Fruit fly (Drosophila melanogaster) whole organism, embryonic: ENCODE data around the gene CG33664.

Experiments
- Abd-B ChIP-seq: fragments of 200-800 bp; sonication (Bioruptor generic); optimal IDR thresholded peaks from 2 replicates; lab custom pipeline; 2018; ENCODE audit warnings: missing biosample characterization, mild to moderate bottlenecking, missing genetic modification characterization, moderate library complexity
- Aef1 ChIP-seq: fragments of 200-800 bp; sonication (Bioruptor generic); IDR thresholded peaks from 3 replicates; pipeline ENCODE4 v1.3.6; 2022; ENCODE audit warnings: missing biosample characterization, missing genetic modification characterization
- Awh ChIP-seq: fragments of 200-800 bp; sonication (Bioruptor generic); IDR thresholded peaks from 2 replicates; pipeline ENCODE4, ENCODE4 v1.3.6; 2022; ENCODE audit warnings: missing biosample characterization, missing genetic modification characterization
- B-H1 ChIP-seq: fragments of 200-800 bp; sonication (Bioruptor generic); IDR thresholded peaks from 3 replicates; pipeline ENCODE4 v1.3.6; 2022; ENCODE audit warnings: missing biosample characterization, missing genetic modification characterization
- CG10209 ChIP-seq: fragments of 200-800 bp; sonication (Bioruptor generic); optimal IDR thresholded peaks from 3 replicates; lab custom pipeline; 2017; ENCODE audit warnings: missing biosample characterization, mild to moderate bottlenecking, missing genetic modification characterization, missing genetic modification reagents
- CG10267 ChIP-seq: fragments of 200-800 bp; sonication (Bioruptor generic); optimal IDR thresholded peaks from 2 replicates; lab custom pipeline; 2018; ENCODE audit warnings: missing biosample characterization, mild to moderate bottlenecking, missing genetic modification characterization, moderate library complexity
- CG11247 ChIP-seq: fragments of 200-800 bp; sonication (Bioruptor generic); IDR thresholded peaks from 2 replicates; pipeline ENCODE4 v1.3.6; 2022; ENCODE audit warnings: missing biosample characterization, missing genetic modification characterization
- CG11723 ChIP-seq: fragments of 200-800 bp; sonication (Bioruptor generic); optimal IDR thresholded peaks from 2 replicates; lab custom pipeline; 2017; ENCODE audit warnings: missing biosample characterization, mild to moderate bottlenecking, missing genetic modification characterization
- CG1233 ChIP-seq: fragments of 200-800 bp; sonication (Bioruptor generic); optimal IDR thresholded peaks from 4 replicates; lab custom pipeline; 2018; ENCODE audit warnings: missing biosample characterization, mild to moderate bottlenecking, missing genetic modification characterization
- CG12769 ChIP-seq: fragments of 200-800 bp; sonication (Bioruptor generic); optimal IDR thresholded peaks from 2 replicates; lab custom pipeline; 2019; ENCODE audit warnings: missing biosample characterization, mild to moderate bottlenecking, missing genetic modification characterization, moderate library complexity
- CG13894 ChIP-seq: fragments of 200-800 bp; sonication (Bioruptor generic); optimal IDR thresholded peaks from 3 replicates; lab custom pipeline; 2018; ENCODE audit warnings: missing biosample characterization, mild to moderate bottlenecking, missing genetic modification characterization, moderate library complexity
- CG14441 ChIP-seq: fragments of 200-800 bp; sonication (Bioruptor generic); IDR thresholded peaks from 2 replicates; pipeline ENCODE4 v1.3.6; 2022; ENCODE audit warnings: missing biosample characterization, missing genetic modification characterization
- CG18764 ChIP-seq: fragments of 200-800 bp; sonication (Bioruptor generic); optimal IDR thresholded peaks from 3 replicates; lab custom pipeline; 2016; ENCODE audit warnings: missing biosample characterization, missing genetic modification characterization
- CG30020 ChIP-seq: fragments of 200-800 bp; optimal IDR thresholded peaks from 2 replicates; lab custom pipeline; 2019; ENCODE audit warnings: missing biosample characterization, mild to moderate bottlenecking, missing genetic modification characterization, moderate library complexity
- CG30403 ChIP-seq: fragments of 200-800 bp; sonication (Bioruptor generic); optimal IDR thresholded peaks from 3 replicates; lab custom pipeline; 2016; ENCODE audit warnings: missing biosample characterization, missing genetic modification characterization
- CG31224 ChIP-seq: fragments of 200-800 bp; sonication (Bioruptor generic); IDR thresholded peaks from 2 replicates; pipeline ENCODE4 v1.3.6; 2022; ENCODE audit warnings: missing biosample characterization, missing genetic modification characterization
- CG31441 ChIP-seq: fragments of 200-800 bp; sonication (Bioruptor generic); IDR thresholded peaks from 2 replicates; pipeline ENCODE4 v1.3.6; 2022; ENCODE audit warnings: missing biosample characterization, missing genetic modification characterization
- CG4424 ChIP-seq: fragments of 200-800 bp; sonication (Bioruptor generic); optimal IDR thresholded peaks from 3 replicates; lab custom pipeline; 2016; ENCODE audit warnings: missing biosample characterization, missing genetic modification characterization
- CG4854 ChIP-seq: fragments of 200-800 bp; sonication (Bioruptor generic); optimal IDR thresholded peaks from 2 replicates; lab custom pipeline; 2016; ENCODE audit warnings: missing biosample characterization, missing genetic modification characterization, inconsistent platforms
- CG6854 ChIP-seq: fragments of 200-800 bp; sonication (Bioruptor generic); optimal IDR thresholded peaks from 3 replicates; lab custom pipeline; 2017; ENCODE audit warnings: missing biosample characterization, mild to moderate bottlenecking, missing genetic modification characterization
- CG7357 ChIP-seq: fragments of 200-800 bp; sonication (Bioruptor generic); IDR thresholded peaks from 3 replicates; pipeline ENCODE4 v1.3.6; 2022; ENCODE audit warnings: missing biosample characterization, missing genetic modification characterization
- CG7839 ChIP-seq: fragments of 200-800 bp; sonication (Bioruptor generic); optimal IDR thresholded peaks from 3 replicates; lab custom pipeline; 2018; ENCODE audit warnings: missing biosample characterization, mild to moderate bottlenecking, missing genetic modification characterization, moderate library complexity
- CG8765 ChIP-seq: fragments of 200-800 bp; sonication (Bioruptor generic); IDR thresholded peaks from 2 replicates; pipeline ENCODE4 v1.3.6; 2022; ENCODE audit warnings: missing biosample characterization, missing genetic modification characterization
- CrebB ChIP-seq: fragments of 200-800 bp; sonication (Bioruptor generic); optimal IDR thresholded peaks from 3 replicates; lab custom pipeline; 2018; ENCODE audit warnings: missing biosample characterization, mild to moderate bottlenecking, missing genetic modification characterization
- Doc2 ChIP-seq: fragments of 200-800 bp; sonication (Bioruptor generic); IDR thresholded peaks from 2 replicates; pipeline ENCODE4 v1.3.6; 2022; ENCODE audit warnings: missing biosample characterization, missing genetic modification characterization
- Doc3 ChIP-seq: fragments of 200-800 bp; sonication (Bioruptor generic); IDR thresholded peaks from 3 replicates; pipeline ENCODE4 v1.3.6; 2022; ENCODE audit warnings: missing biosample characterization, missing genetic modification characterization; ENCODE audit not compliant: partially characterized antibody
- Dref ChIP-seq: fragments of 200-800 bp; sonication (Bioruptor generic); IDR thresholded peaks from 2 replicates; pipeline ENCODE4 v1.3.6; 2022; ENCODE audit warnings: missing biosample characterization, missing genetic modification characterization
- Drgx ChIP-seq: fragments of 200-800 bp; sonication (Bioruptor generic); IDR thresholded peaks from 2 replicates; pipeline ENCODE4 v1.3.6; 2022; ENCODE audit warnings: missing biosample characterization, missing genetic modification characterization
- Eip74EF ChIP-seq, 2 experiments: fragments of 200-800 bp in 1 of 2; fragments of >200 bp in 1 of 2; sonication (Bioruptor generic) in 1 of 2; optimal IDR thresholded peaks; 2 replicates each; lab custom pipeline; 2017 to 2019; ENCODE audit warnings: missing biosample characterization in 2 of 2, missing genetic modification characterization in 2 of 2, mild to moderate bottlenecking in 1 of 2, moderate library complexity in 1 of 2
- Hsf ChIP-seq: fragments of 200-800 bp; sonication (Bioruptor generic); optimal IDR thresholded peaks from 3 replicates; lab custom pipeline; 2016; ENCODE audit warnings: missing biosample characterization, missing genetic modification characterization
- NFAT ChIP-seq: fragments of 200-800 bp; sonication (Bioruptor generic); IDR thresholded peaks from 2 replicates; pipeline ENCODE4 v1.3.6; 2022; ENCODE audit warnings: missing biosample characterization, missing genetic modification characterization
- Oli ChIP-seq: fragments of 200-800 bp; sonication (Bioruptor generic); optimal IDR thresholded peaks from 2 replicates; lab custom pipeline; 2018; ENCODE audit warnings: missing biosample characterization, mild to moderate bottlenecking, missing genetic modification characterization, moderate library complexity
- Rx ChIP-seq: fragments of 200-800 bp; sonication (Bioruptor generic); IDR thresholded peaks from 2 replicates; pipeline ENCODE4 v1.3.6; 2022; ENCODE audit warnings: missing biosample characterization, missing genetic modification characterization
- Sry-δ ChIP-seq: fragments of 200-800 bp; sonication (Bioruptor generic); optimal IDR thresholded peaks from 2 replicates; lab custom pipeline; 2016; ENCODE audit warnings: missing biosample characterization, missing genetic modification characterization
- Stat92E ChIP-seq, 3 experiments: fragments of >200 bp in 2 of 3; fragments of 200-800 bp in 1 of 3; sonication (Bioruptor generic) in 1 of 3; optimal IDR thresholded peaks; 2 replicates each; lab custom pipeline; 2017 to 2019; ENCODE audit warnings: missing biosample characterization in 3 of 3, missing genetic modification characterization in 3 of 3, mild to moderate bottlenecking in 1 of 3, moderate library complexity in 1 of 3
- ac ChIP-seq: fragments of 200-800 bp; sonication (Bioruptor generic); optimal IDR thresholded peaks from 3 replicates; lab custom pipeline; 2017; ENCODE audit warnings: missing biosample characterization, mild to moderate bottlenecking, missing genetic modification characterization
- crol ChIP-seq: fragments of 200-800 bp; sonication (Bioruptor generic); IDR thresholded peaks from 2 replicates; pipeline ENCODE4 v1.3.6; 2022; ENCODE audit warnings: missing biosample characterization, missing genetic modification characterization
- dmrt11E ChIP-seq: fragments of 200-800 bp; sonication (Bioruptor generic); optimal IDR thresholded peaks from 3 replicates; lab custom pipeline; 2018; ENCODE audit warnings: missing biosample characterization, mild to moderate bottlenecking, missing genetic modification characterization, moderate library complexity
- esg ChIP-seq: fragments of 200-800 bp; sonication (Bioruptor generic); conservative IDR thresholded peaks from 2 replicates; pipeline ENCODE4 v1.3.6; 2022; ENCODE audit warnings: missing biosample characterization, missing genetic modification characterization
- grau ChIP-seq: fragments of 200-800 bp; optimal IDR thresholded peaks from 3 replicates; lab custom pipeline; 2019; ENCODE audit warnings: missing biosample characterization, mild to moderate bottlenecking, missing genetic modification characterization, moderate library complexity
- klu ChIP-seq: fragments of 200-800 bp; sonication (Bioruptor generic); IDR thresholded peaks from 2 replicates; pipeline ENCODE4 v1.3.6; 2022; ENCODE audit warnings: missing biosample characterization, missing genetic modification characterization
- mam ChIP-seq: fragments of 200-800 bp; sonication (Bioruptor generic); optimal IDR thresholded peaks from 3 replicates; lab custom pipeline; 2016; ENCODE audit warnings: missing biosample characterization, missing genetic modification characterization
- mld ChIP-seq: fragments of 200-800 bp; sonication (Bioruptor generic); IDR thresholded peaks from 3 replicates; pipeline ENCODE4 v1.3.6; 2022; ENCODE audit warnings: missing biosample characterization, missing genetic modification characterization; ENCODE audit not compliant: partially characterized antibody
- pan ChIP-seq, 4 experiments: fragments of >200 bp in 3 of 4; fragments of 200-800 bp in 1 of 4; sonication (Bioruptor generic) in 1 of 4; optimal IDR thresholded peaks in 3 of 4; IDR thresholded peaks in 1 of 4; 2 replicates each; pipeline versions ENCODE4 v1.3.6 to Lab custom; 2017 to 2022; ENCODE audit warnings: missing biosample characterization in 2 of 4, missing genetic modification characterization in 2 of 4, mixed read lengths in 1 of 4
- prd ChIP-seq, 3 experiments: fragments of >200 bp in 2 of 3; fragments of 200-800 bp in 1 of 3; sonication (Bioruptor generic) in 1 of 3; optimal IDR thresholded peaks in 2 of 3; IDR thresholded peaks in 1 of 3; 2 replicates in 2 of 3; 3 replicates in 1 of 3; pipeline versions ENCODE4 v1.3.6 to Lab custom; 2017 to 2022; ENCODE audit warnings: missing biosample characterization in 1 of 3, missing genetic modification characterization in 1 of 3
- ranshi ChIP-seq: fragments of 200-800 bp; sonication (Bioruptor generic); IDR thresholded peaks from 2 replicates; pipeline ENCODE4 v1.3.6; 2022; ENCODE audit warnings: missing biosample characterization, missing genetic modification characterization
- sd ChIP-seq: fragments of 200-800 bp; sonication (Bioruptor generic); optimal IDR thresholded peaks from 3 replicates; lab custom pipeline; 2018; ENCODE audit warnings: missing biosample characterization, mild to moderate bottlenecking, missing genetic modification characterization, moderate library complexity
- sr ChIP-seq: fragments of 200-800 bp; sonication (Bioruptor generic); IDR thresholded peaks from 3 replicates; pipeline ENCODE4 v1.3.6; 2022; ENCODE audit warnings: missing biosample characterization, missing genetic modification characterization
- tin ChIP-seq: fragments of 200-800 bp; sonication (Bioruptor generic); optimal IDR thresholded peaks from 3 replicates; lab custom pipeline; 2016; ENCODE audit warnings: missing biosample characterization, missing genetic modification characterization

Gene CG33664

dm6 chrX:6339970-6340548, 44.0 kb upstream of the CG33664 start (continued):
- peak; percentile 9 for TF ChIP-seq tin
- peak; percentile 34 for TF ChIP-seq CG10209
- no peak for TF ChIP-seq Doc3 (GFP tag; lab: Robert Waterston, UW)
- peak; percentile 50 for TF ChIP-seq klu (GFP tag; lab: Robert Waterston, UW)
- no peak for TF ChIP-seq pan (optimal IDR thresholded peaks at IDR 0.05; lab: Kevin White, UChicago)
- TF ChIP-seq pan (GFP tag; optimal IDR thresholded peaks at IDR 0.05 in 1 of 2, IDR thresholded peaks at IDR 0.05 in 1 of 2) = peak in 1 of 2 experiments; percentile 65
- TF ChIP-seq CG18764 (GFP tag; lab: Kevin White, UChicago) = peak; percentile 12
- no peak for TF ChIP-seq mld
- no peak for TF ChIP-seq Doc2 (GFP tag; lab: Robert Waterston, UW)
- peak; percentile 68 for TF ChIP-seq CG12769 (tag; lab: Kevin White, UChicago)
- TF ChIP-seq CG31224 (GFP tag; lab: Robert Waterston, UW) = no peak; the same call in 1 of the 2 replicates
- TF ChIP-seq ranshi (GFP tag; lab: Robert Waterston, UW) = peak; percentile 58
- TF ChIP-seq CG11247 (GFP tag; lab: Robert Waterston, UW) = peak; percentile 56; the same call in 1 of the 2 replicates
- no peak for TF ChIP-seq prd (optimal IDR thresholded peaks at IDR 0.05; lab: Kevin White, UChicago)
- peak; percentile 68; the same call in 2 of the 3 replicates for TF ChIP-seq prd (GFP tag; IDR thresholded peaks at IDR 0.05; lab: Robert Waterston, UW)
- peak; percentile 72 for TF ChIP-seq Awh (GFP tag; lab: Robert Waterston, UW)
- peak; percentile 32; the same call in 2 of the 3 replicates for TF ChIP-seq B-H1 (GFP tag; lab: Robert Waterston, UW)
- TF ChIP-seq CG1233 (GFP tag; lab: Kevin White, UChicago) = peak; percentile 14
- TF ChIP-seq sd (tag; lab: Kevin White, UChicago) = peak; percentile 89
- no peak for TF ChIP-seq sr
- TF ChIP-seq Sry-δ (GFP tag; lab: Kevin White, UChicago) = no peak
- TF ChIP-seq grau (tag; lab: Kevin White, UChicago) = peak; percentile 63
- no peak for TF ChIP-seq CG11723 (GFP tag; lab: Kevin White, UChicago)
- TF ChIP-seq esg (GFP tag; lab: Robert Waterston, UW) = peak; percentile 56
- peak; percentile 42 for TF ChIP-seq CrebB (tag; lab: Kevin White, UChicago)
- no peak for TF ChIP-seq ac (GFP tag; lab: Kevin White, UChicago)
- TF ChIP-seq crol (GFP tag; lab: Robert Waterston, UW) = peak; percentile 44
- peak; percentile 50 for TF ChIP-seq NFAT
- TF ChIP-seq CG4854 (GFP tag; lab: Kevin White, UChicago) = peak; percentile 18
- no peak for TF ChIP-seq CG13894 (tag; lab: Kevin White, UChicago)
- no peak for TF ChIP-seq Stat92E (GFP tag; optimal IDR thresholded peaks at IDR 0.05; lab: Kevin White, UChicago)
- TF ChIP-seq CG7357 = peak; percentile 28; the same call in 1 of the 3 replicates
- TF ChIP-seq CG6854 (GFP tag; lab: Kevin White, UChicago) = no peak
- no peak for TF ChIP-seq Dref (GFP tag; lab: Robert Waterston, UW)
- TF ChIP-seq Oli (tag; lab: Kevin White, UChicago) = peak; percentile 30
- peak; percentile 62 for TF ChIP-seq CG14441 (GFP tag; lab: Robert Waterston, UW)
- peak; percentile 4 for TF ChIP-seq CG10267 (tag; lab: Kevin White, UChicago)
- TF ChIP-seq Abd-B = peak; percentile 49
- TF ChIP-seq CG4424 (GFP tag; lab: Kevin White, UChicago) = peak; percentile 11

dm6 chrX:6340593-6341068, 43.4 kb upstream of the CG33664 start:
- TF ChIP-seq CG30020 = peak; percentile 34
- peak; percentile 85 for TF ChIP-seq CG7839 (tag; lab: Kevin White, UChicago)
- TF ChIP-seq Drgx (GFP tag; lab: Robert Waterston, UW) = peak; percentile 60
- TF ChIP-seq Hsf (GFP tag; lab: Kevin White, UChicago) = peak; percentile 49
- TF ChIP-seq Eip74EF (GFP tag; optimal IDR thresholded peaks at IDR 0.05; lab: Kevin White, UChicago) = peak in 1 of 2 experiments; percentile 83
- peak; percentile 40; the same call in 1 of the 3 replicates for TF ChIP-seq Aef1
- peak; percentile 78 for TF ChIP-seq CG30403
- TF ChIP-seq mam (GFP tag; lab: Kevin White, UChicago) = peak; percentile 47
- TF ChIP-seq dmrt11E (tag; lab: Kevin White, UChicago) = peak; percentile 25
- TF ChIP-seq CG31441 = peak; percentile 80
- no peak for TF ChIP-seq CG8765 (GFP tag; lab: Robert Waterston, UW)
- TF ChIP-seq klu (GFP tag; lab: Robert Waterston, UW) = peak; percentile 40; the same call in 1 of the 2 replicates
- TF ChIP-seq Rx (GFP tag; lab: Robert Waterston, UW) = 0 out of 2 replicates have a peak, but pooled peaks have one; percentile 25
